Worm (Caenorhabditis elegans) whole organism, L1 larva: ENCODE results near the gene ZK757.2.

Experiments used
- dsc-1 ChIP-seq: sonication (generic microtip); optimal IDR thresholded peaks from 2 replicates; lab custom pipeline; 2016; ENCODE audit warnings: mild to moderate bottlenecking, missing genetic modification characterization, missing compliant biosample characterization
- mdl-1 ChIP-seq, 2 experiments: fragments of 150-350 bp; optimal IDR thresholded peaks; 2 replicates each; lab custom pipeline; 2014 to 2017; ENCODE audit warnings: missing biosample characterization in 2 of 2, missing genetic modification characterization in 2 of 2, inconsistent platforms in 1 of 2
- nhr-11 ChIP-seq: fragments of 150-350 bp; optimal IDR thresholded peaks from 2 replicates; lab custom pipeline; 2014; ENCODE audit warnings: missing biosample characterization, missing genetic modification characterization
- nhr-76 ChIP-seq: sonication (generic microtip); optimal IDR thresholded peaks from 2 replicates; lab custom pipeline; 2017; ENCODE audit warnings: missing biosample characterization, missing genetic modification characterization
- nhr-77 ChIP-seq: fragments of 150-350 bp; optimal IDR thresholded peaks from 2 replicates; lab custom pipeline; 2014; ENCODE audit warnings: missing biosample characterization, missing genetic modification characterization
- unc-62 ChIP-seq: fragments of 150-350 bp; optimal IDR thresholded peaks from 2 replicates; lab custom pipeline; 2014; ENCODE audit warnings: missing biosample characterization, missing genetic modification reagents, missing genetic modification characterization

- TF ChIP-seq dsc-1, result no peak
- no peak for TF ChIP-seq nhr-76
- TF ChIP-seq mdl-1 (tag; optimal IDR thresholded peaks at IDR 0.05; lab: Kevin White, UChicago), result no peak
- TF ChIP-seq nhr-77 (tag; lab: Kevin White, UChicago), result no peak
- no peak for TF ChIP-seq nhr-11
- TF ChIP-seq unc-62 (GFP tag; lab: Kevin White, UChicago), result no peak
Measured at ce11 chrIII:9830502-9830901, 48.2 kb downstream of the ZK757.2 start, which contains the start of gene ZK632.12.
